Fruit fly (Drosophila melanogaster) whole organism, embryonic: ENCODE measurements around the gene RhoGDI.

ENCODE experiments used
- Ada2b ChIP-seq: fragments of 200-800 bp; sonication (Bioruptor generic); IDR thresholded peaks from 2 replicates; pipeline ENCODE4 v1.3.6; 2022; ENCODE audit warnings: missing biosample characterization, missing genetic modification characterization
- Aef1 ChIP-seq: fragments of 200-800 bp; sonication (Bioruptor generic); IDR thresholded peaks from 3 replicates; pipeline ENCODE4 v1.3.6; 2022; ENCODE audit warnings: missing biosample characterization, missing genetic modification characterization
- Atf-2 ChIP-seq: fragments of 200-800 bp; sonication (Bioruptor generic); optimal IDR thresholded peaks from 2 replicates; lab custom pipeline; 2016; ENCODE audit warnings: missing biosample characterization, missing genetic modification characterization
- Awh ChIP-seq: fragments of 200-800 bp; sonication (Bioruptor generic); IDR thresholded peaks from 2 replicates; pipeline ENCODE4, ENCODE4 v1.3.6; 2022; ENCODE audit warnings: missing biosample characterization, missing genetic modification characterization
- Blimp-1 ChIP-seq: fragments of 200-800 bp; sonication (Bioruptor generic); optimal IDR thresholded peaks from 3 replicates; lab custom pipeline; 2018; ENCODE audit warnings: missing biosample characterization, missing genetic modification characterization, mild to moderate bottlenecking, moderate library complexity, missing genetic modification reagents
- CG11504 ChIP-seq: fragments of 200-800 bp; sonication (Bioruptor generic); optimal IDR thresholded peaks from 3 replicates; lab custom pipeline; 2019; ENCODE audit warnings: missing biosample characterization, mild to moderate bottlenecking, missing genetic modification characterization, moderate library complexity
- CG12155 ChIP-seq: fragments of 200-800 bp; sonication (Bioruptor generic); optimal IDR thresholded peaks from 3 replicates; lab custom pipeline; 2016; ENCODE audit warnings: missing biosample characterization, missing genetic modification characterization
- CG30431 ChIP-seq: fragments of 200-800 bp; sonication (Bioruptor generic); optimal IDR thresholded peaks from 2 replicates; lab custom pipeline; 2017; ENCODE audit warnings: missing biosample characterization, missing genetic modification characterization
- CG31224 ChIP-seq: fragments of 200-800 bp; sonication (Bioruptor generic); IDR thresholded peaks from 2 replicates; pipeline ENCODE4 v1.3.6; 2022; ENCODE audit warnings: missing biosample characterization, missing genetic modification characterization
- CG31365 ChIP-seq: fragments of 200-800 bp; sonication (Bioruptor generic); optimal IDR thresholded peaks from 2 replicates; lab custom pipeline; 2018; ENCODE audit warnings: missing biosample characterization, mild to moderate bottlenecking, missing genetic modification characterization
- CG32532 ChIP-seq: fragments of 200-800 bp; sonication (Bioruptor generic); IDR thresholded peaks from 2 replicates; pipeline ENCODE4 v1.3.6; 2022; ENCODE audit warnings: missing biosample characterization, missing genetic modification characterization
- CG4404 ChIP-seq: fragments of 200-800 bp; sonication (Bioruptor generic); IDR thresholded peaks from 2 replicates; pipeline ENCODE4 v1.3.6; 2022; ENCODE audit warnings: missing biosample characterization, missing genetic modification characterization
- CG4617 ChIP-seq: fragments of 200-800 bp; sonication (Bioruptor generic); optimal IDR thresholded peaks from 3 replicates; lab custom pipeline; 2016; ENCODE audit warnings: missing biosample characterization, missing genetic modification characterization, borderline replicate concordance
- CG6175 ChIP-seq: fragments of 200-800 bp; sonication (Bioruptor generic); IDR thresholded peaks from 3 replicates; pipeline ENCODE4 v1.3.6; 2022; ENCODE audit warnings: missing biosample characterization, missing genetic modification characterization
- CG6689 ChIP-seq: fragments of 200-800 bp; sonication (Bioruptor generic); IDR thresholded peaks from 2 replicates; pipeline ENCODE4 v1.3.6; 2022; ENCODE audit warnings: missing biosample characterization, missing genetic modification characterization
- CG6813 ChIP-seq: fragments of 200-800 bp; sonication (Bioruptor generic); optimal IDR thresholded peaks from 2 replicates; lab custom pipeline; 2017; ENCODE audit warnings: missing biosample characterization, missing genetic modification characterization, mild to moderate bottlenecking, moderate library complexity, missing genetic modification reagents
- CG7556 ChIP-seq: fragments of 200-800 bp; sonication (Bioruptor generic); optimal IDR thresholded peaks from 2 replicates; lab custom pipeline; 2017; ENCODE audit warnings: missing biosample characterization, mild to moderate bottlenecking, missing genetic modification characterization
- CG7987 ChIP-seq: fragments of 200-800 bp; sonication (Bioruptor generic); optimal IDR thresholded peaks from 2 replicates; lab custom pipeline; 2018; ENCODE audit warnings: missing biosample characterization, mild to moderate bottlenecking, missing genetic modification characterization, moderate library complexity
- CG8359 ChIP-seq: fragments of 200-800 bp; sonication (Bioruptor generic); optimal IDR thresholded peaks from 2 replicates; lab custom pipeline; 2017; ENCODE audit warnings: missing biosample characterization, mild to moderate bottlenecking, missing genetic modification characterization, borderline replicate concordance
- CG9797 ChIP-seq: fragments of 200-800 bp; sonication (Bioruptor generic); optimal IDR thresholded peaks from 3 replicates; lab custom pipeline; 2018; ENCODE audit warnings: missing biosample characterization, mild to moderate bottlenecking, missing genetic modification characterization
- CrebB ChIP-seq: fragments of 200-800 bp; sonication (Bioruptor generic); optimal IDR thresholded peaks from 3 replicates; lab custom pipeline; 2018; ENCODE audit warnings: missing biosample characterization, mild to moderate bottlenecking, missing genetic modification characterization
- D19B ChIP-seq: fragments of 200-800 bp; sonication (Bioruptor generic); optimal IDR thresholded peaks from 2 replicates; lab custom pipeline; 2017; ENCODE audit warnings: missing biosample characterization, mild to moderate bottlenecking, missing genetic modification characterization
- Dbx ChIP-seq: fragments of 200-800 bp; sonication (Bioruptor generic); IDR thresholded peaks from 3 replicates; pipeline ENCODE4 v1.3.6; 2022; ENCODE audit warnings: missing biosample characterization, missing genetic modification characterization
- Doc2 ChIP-seq: fragments of 200-800 bp; sonication (Bioruptor generic); IDR thresholded peaks from 2 replicates; pipeline ENCODE4 v1.3.6; 2022; ENCODE audit warnings: missing biosample characterization, missing genetic modification characterization
- Drgx ChIP-seq: fragments of 200-800 bp; sonication (Bioruptor generic); IDR thresholded peaks from 2 replicates; pipeline ENCODE4 v1.3.6; 2022; ENCODE audit warnings: missing biosample characterization, missing genetic modification characterization
- E2f2 ChIP-seq: fragments of 200-800 bp; sonication (Bioruptor generic); IDR thresholded peaks from 2 replicates; pipeline ENCODE4 v1.3.6; 2022; ENCODE audit warnings: missing biosample characterization, missing genetic modification characterization
- Eip74EF ChIP-seq, 2 experiments: fragments of 200-800 bp in 1 of 2; fragments of >200 bp in 1 of 2; sonication (Bioruptor generic) in 1 of 2; optimal IDR thresholded peaks; 2 replicates each; lab custom pipeline; 2017 to 2019; ENCODE audit warnings: missing biosample characterization in 2 of 2, missing genetic modification characterization in 2 of 2, mild to moderate bottlenecking in 1 of 2, moderate library complexity in 1 of 2
- Elba2 ChIP-seq: fragments of 200-800 bp; sonication (Bioruptor generic); optimal IDR thresholded peaks from 3 replicates; lab custom pipeline; 2016; ENCODE audit warnings: missing biosample characterization, missing genetic modification characterization
- HLH4C ChIP-seq: fragments of 200-800 bp; sonication (Bioruptor generic); IDR thresholded peaks from 3 replicates; pipeline ENCODE4 v1.3.6; 2022; ENCODE audit warnings: missing biosample characterization, missing genetic modification characterization; ENCODE audit not compliant: partially characterized antibody
- Hmx ChIP-seq: fragments of 200-800 bp; sonication (Bioruptor generic); optimal IDR thresholded peaks from 2 replicates; lab custom pipeline; 2016; ENCODE audit warnings: missing biosample characterization, missing genetic modification characterization
- Hr51 ChIP-seq, 2 experiments: fragments of 200-800 bp; sonication (Bioruptor generic); optimal IDR thresholded peaks; 2 replicates in 1 of 2; 3 replicates in 1 of 2; lab custom pipeline; 2016 to 2018; ENCODE audit warnings: missing biosample characterization in 2 of 2, missing genetic modification characterization in 2 of 2, mild to moderate bottlenecking in 1 of 2, moderate library complexity in 1 of 2
- Nf-YA ChIP-seq: fragments of 200-800 bp; sonication (Bioruptor generic); IDR thresholded peaks from 2 replicates; pipeline ENCODE4 v1.3.6; 2022; ENCODE audit warnings: missing biosample characterization, missing genetic modification characterization
- Nf-YB ChIP-seq: fragments of 200-800 bp; sonication (Bioruptor generic); optimal IDR thresholded peaks from 3 replicates; lab custom pipeline; 2019; ENCODE audit warnings: missing biosample characterization, mild to moderate bottlenecking, missing genetic modification characterization, moderate library complexity
- Tbp ChIP-seq: fragments of >200 bp; optimal IDR thresholded peaks from 2 replicates; lab custom pipeline; 2018; ENCODE audit warnings: missing biosample characterization, missing genetic modification characterization
- br ChIP-seq: fragments of >200 bp; optimal IDR thresholded peaks from 2 replicates; lab custom pipeline; 2017
- disco-r ChIP-seq: fragments of 200-800 bp; sonication (Bioruptor generic); optimal IDR thresholded peaks from 2 replicates; lab custom pipeline; 2016; ENCODE audit warnings: missing biosample characterization, missing genetic modification characterization
- dmrt99B ChIP-seq: fragments of 200-800 bp; sonication (Bioruptor generic); optimal IDR thresholded peaks from 2 replicates; lab custom pipeline; 2018; ENCODE audit warnings: missing biosample characterization, mild to moderate bottlenecking, missing genetic modification characterization, moderate library complexity
- en ChIP-seq: fragments of 200-800 bp; sonication (Bioruptor generic); optimal IDR thresholded peaks from 2 replicates; lab custom pipeline; 2016; ENCODE audit warnings: missing biosample characterization, missing genetic modification characterization
- fru ChIP-seq: fragments of >200 bp; optimal IDR thresholded peaks from 2 replicates; lab custom pipeline; 2017
- hbn ChIP-seq: fragments of 200-800 bp; sonication (Bioruptor generic); IDR thresholded peaks from 2 replicates; pipeline ENCODE4 v1.3.6; 2022; ENCODE audit warnings: missing biosample characterization, missing genetic modification characterization; ENCODE audit not compliant: partially characterized antibody
- inv ChIP-seq: fragments of 200-800 bp; sonication (Bioruptor generic); IDR thresholded peaks from 2 replicates; pipeline ENCODE4 v1.3.6; 2022; ENCODE audit warnings: missing biosample characterization, missing genetic modification characterization; ENCODE audit not compliant: partially characterized antibody
- jumu ChIP-seq: fragments of 200-800 bp; sonication (Bioruptor generic); optimal IDR thresholded peaks from 3 replicates; lab custom pipeline; 2016; ENCODE audit warnings: missing biosample characterization, missing genetic modification characterization
- kni ChIP-seq: fragments of 200-800 bp; sonication (Bioruptor generic); optimal IDR thresholded peaks from 3 replicates; lab custom pipeline; 2017; ENCODE audit warnings: mild to moderate bottlenecking, missing biosample characterization, missing genetic modification reagents, missing genetic modification characterization
- knrl ChIP-seq: fragments of 200-800 bp; sonication (Bioruptor generic); IDR thresholded peaks from 3 replicates; pipeline ENCODE4 v1.3.6; 2022; ENCODE audit warnings: missing biosample characterization, missing genetic modification characterization; ENCODE audit not compliant: partially characterized antibody
- lab ChIP-seq: fragments of 200-800 bp; sonication (Bioruptor generic); optimal IDR thresholded peaks from 3 replicates; lab custom pipeline; 2017; ENCODE audit warnings: missing biosample characterization, missing genetic modification characterization, mild to moderate bottlenecking, moderate library complexity, missing genetic modification reagents
- p53 ChIP-seq: fragments of 200-800 bp; sonication (Bioruptor generic); optimal IDR thresholded peaks from 2 replicates; lab custom pipeline; 2016; ENCODE audit warnings: missing biosample characterization, missing genetic modification characterization
- pnt ChIP-seq: fragments of 200-800 bp; sonication (Bioruptor generic); optimal IDR thresholded peaks from 3 replicates; lab custom pipeline; 2016; ENCODE audit warnings: missing biosample characterization, missing genetic modification characterization
- so ChIP-seq: fragments of 200-800 bp; sonication (Bioruptor generic); IDR thresholded peaks from 3 replicates; pipeline ENCODE4 v1.3.6; 2022; ENCODE audit warnings: missing biosample characterization, missing genetic modification characterization
- unpg ChIP-seq: fragments of 200-800 bp; sonication (Bioruptor generic); optimal IDR thresholded peaks from 3 replicates; lab custom pipeline; 2018; ENCODE audit warnings: missing biosample characterization, mild to moderate bottlenecking, missing genetic modification characterization, moderate library complexity
- zfh2 ChIP-seq: fragments of 200-800 bp; sonication (Bioruptor generic); optimal IDR thresholded peaks from 2 replicates; lab custom pipeline; 2016; ENCODE audit warnings: missing biosample characterization, missing genetic modification characterization

RhoGDI gene

DNA sequence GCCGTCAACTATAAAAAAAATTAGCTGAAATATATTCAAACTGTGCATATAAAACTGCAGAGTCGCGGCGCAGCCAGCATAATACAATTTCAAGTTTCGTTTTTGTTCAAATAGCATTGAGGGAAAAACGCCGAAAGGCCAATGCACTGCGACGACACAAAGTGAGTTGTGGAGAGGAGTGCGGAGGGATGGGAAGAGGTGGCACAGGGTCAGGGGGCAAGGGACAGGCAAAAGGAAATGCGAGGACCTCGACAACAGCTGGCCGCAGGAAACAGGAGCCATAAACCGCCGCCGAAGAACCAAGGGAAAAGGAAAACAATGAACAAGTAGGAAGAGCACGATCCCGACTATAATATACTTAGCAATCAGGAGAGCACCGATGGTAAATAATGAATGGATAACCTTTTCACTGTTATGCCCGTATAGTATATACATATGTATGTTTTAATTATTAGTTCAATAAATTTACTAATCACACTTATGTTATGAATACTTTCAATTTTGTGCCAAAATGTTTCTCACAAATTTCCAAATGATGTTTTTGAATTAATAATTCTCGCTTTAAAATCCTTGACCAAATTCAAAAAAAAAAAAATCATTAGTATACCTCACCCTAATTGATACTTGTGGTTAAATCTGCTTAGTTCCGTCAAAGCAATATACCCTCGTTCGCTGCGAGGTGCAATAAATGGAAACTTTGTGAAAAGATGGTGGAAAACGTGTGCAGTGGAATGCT, 29.8 kb upstream of the RhoGDI start (continued):
- TF ChIP-seq CG4404 (GFP tag; lab: Robert Waterston, UW): no peak
- no peak for TF ChIP-seq CrebB (tag; lab: Kevin White, UChicago)
- TF ChIP-seq Dbx: no peak
- no peak for TF ChIP-seq Eip74EF (GFP tag; optimal IDR thresholded peaks at IDR 0.05; lab: Kevin White, UChicago)
- TF ChIP-seq CG7987 (GFP tag; lab: Kevin White, UChicago): no peak
- no peak for TF ChIP-seq CG31365 (tag; lab: Kevin White, UChicago)
- no peak for TF ChIP-seq zfh2
- no peak for TF ChIP-seq CG6175 (GFP tag; lab: Robert Waterston, UW)
- no peak for TF ChIP-seq Elba2 (GFP tag; lab: Kevin White, UChicago)
- TF ChIP-seq knrl: no peak
- TF ChIP-seq Nf-YA (GFP tag; lab: Robert Waterston, UW): no peak
- TF ChIP-seq inv (GFP tag; lab: Robert Waterston, UW): no peak
- TF ChIP-seq jumu (GFP tag; lab: Kevin White, UChicago): no peak
- no peak for TF ChIP-seq pnt
- TF ChIP-seq so: no peak
- TF ChIP-seq lab: no peak
- TF ChIP-seq br: no peak
- no peak for TF ChIP-seq kni (GFP tag; lab: Kevin White, UChicago)
- TF ChIP-seq en (GFP tag; lab: Kevin White, UChicago): no peak
- no peak for TF ChIP-seq E2f2 (GFP tag; lab: Robert Waterston, UW)
- no peak for TF ChIP-seq CG8359 (GFP tag; lab: Kevin White, UChicago)
- no peak for TF ChIP-seq Atf-2 (GFP tag; lab: Kevin White, UChicago)
- no peak for TF ChIP-seq CG4617
- TF ChIP-seq CG30431 (GFP tag; lab: Kevin White, UChicago): peak; percentile 12
- no peak for TF ChIP-seq Tbp
- no peak for TF ChIP-seq Hmx
- TF ChIP-seq CG12155 (GFP tag; lab: Kevin White, UChicago): no peak
- TF ChIP-seq Blimp-1 (GFP tag; lab: Kevin White, UChicago): peak; percentile 1
- TF ChIP-seq HLH4C: no peak
- TF ChIP-seq Nf-YB: peak; percentile 13
- TF ChIP-seq p53 (GFP tag; lab: Kevin White, UChicago): no peak
- TF ChIP-seq D19B (GFP tag; lab: Kevin White, UChicago): peak; percentile 75
- no peak for TF ChIP-seq CG31224 (GFP tag; lab: Robert Waterston, UW)
- TF ChIP-seq Aef1: no peak
- no peak for TF ChIP-seq fru (lab: Kevin White, UChicago)
- peak; percentile 11 for TF ChIP-seq CG6813
- TF ChIP-seq CG11504: no peak
- no peak for TF ChIP-seq Ada2b
- no peak for TF ChIP-seq Hr51 (GFP tag; optimal IDR thresholded peaks at IDR 0.05; lab: Kevin White, UChicago)
- no peak for TF ChIP-seq Drgx (GFP tag; lab: Robert Waterston, UW)
- TF ChIP-seq unpg (GFP tag; lab: Kevin White, UChicago): peak; percentile 36
- TF ChIP-seq dmrt99B: peak; percentile 54
- no peak for TF ChIP-seq disco-r (GFP tag; lab: Kevin White, UChicago)
- no peak for TF ChIP-seq CG32532 (GFP tag; lab: Robert Waterston, UW)
- peak; percentile 42 for TF ChIP-seq CG7556 (GFP tag; lab: Kevin White, UChicago)
- TF ChIP-seq Awh (GFP tag; lab: Robert Waterston, UW): no peak
- TF ChIP-seq Doc2 (GFP tag; lab: Robert Waterston, UW): no peak
- TF ChIP-seq hbn: no peak
- TF ChIP-seq CG6689 (GFP tag; lab: Robert Waterston, UW): 0 out of 2 replicates have a peak, but pooled peaks have one; percentile 17
- TF ChIP-seq CG9797 (GFP tag; lab: Kevin White, UChicago): no peak
